Fruit fly (Drosophila melanogaster) S2 (cell line): ENCODE results near the gene Pgd.

Experiments used
- CG8478 ChIP-seq: fragments of >200 bp; optimal IDR thresholded peaks from 2 replicates; lab custom pipeline; 2018
- CTCF ChIP-seq, 2 experiments: fragments of >200 bp; optimal IDR thresholded peaks; 2 replicates each; lab custom pipeline; 2018

DNA sequence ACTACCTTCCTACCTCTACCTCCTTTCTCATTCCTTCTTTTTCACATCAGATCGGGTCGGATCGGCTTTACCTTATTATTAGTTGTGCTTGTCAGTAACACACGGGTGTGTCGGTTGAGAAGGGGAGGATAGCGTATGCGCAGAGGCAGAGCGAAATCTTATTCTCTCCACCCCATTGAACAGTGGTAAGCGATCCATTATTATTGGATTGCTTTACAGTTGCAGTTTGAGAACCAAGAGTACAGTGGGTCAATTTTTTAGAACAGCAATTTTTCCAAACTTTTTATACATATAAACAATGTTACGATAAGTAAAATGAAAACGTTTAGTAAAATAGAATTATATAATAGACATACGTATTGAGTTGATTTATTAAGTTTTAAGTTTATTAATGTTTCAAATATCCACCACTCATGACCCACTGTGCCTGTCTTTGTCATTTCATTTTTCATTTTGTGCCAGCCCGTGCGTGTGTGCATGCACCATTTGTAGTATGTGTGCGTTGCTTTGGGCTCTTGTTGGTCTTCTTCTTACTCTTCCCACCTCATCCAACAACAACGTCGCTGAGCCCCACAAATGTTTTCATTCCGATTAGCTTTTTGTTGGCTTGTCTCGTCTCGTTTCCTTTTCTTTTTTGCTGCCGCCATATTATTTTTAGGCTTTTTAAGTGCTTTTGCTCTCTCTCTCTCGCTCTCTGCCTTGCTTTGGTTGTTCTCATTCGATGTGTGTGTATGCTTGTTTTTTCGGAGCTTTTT is 7.2 kb upstream of the Pgd start:
- no peak for TF ChIP-seq CG8478 (lab: Kevin White, UChicago)
- TF ChIP-seq CTCF (optimal IDR thresholded peaks at IDR 0.05; lab: Kevin White, UChicago), result no peak
